Fruit fly (Drosophila melanogaster): ENCODE results near the gene CG7208.

CG7208 gene

DNA sequence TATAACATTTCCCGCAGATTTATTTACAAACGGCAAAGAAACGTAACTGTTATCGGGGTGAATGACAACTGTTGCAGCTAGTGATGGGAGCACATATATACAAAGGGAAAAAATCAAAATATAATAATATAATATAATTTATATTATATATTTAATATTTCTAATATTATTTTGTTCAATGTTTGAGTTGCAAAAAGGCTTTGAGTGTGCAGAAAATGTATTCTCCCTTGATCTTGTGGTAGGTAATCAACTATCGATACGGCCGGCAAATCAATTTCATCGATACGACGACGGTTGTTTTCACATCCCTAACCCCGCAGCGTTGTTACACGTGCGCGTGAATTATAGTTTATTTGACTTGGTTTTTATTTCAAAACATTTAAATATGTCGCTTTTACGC, 37.9 kb upstream of the CG7208 start, which contains the start of the genes mTerf5 and Non3 (continued):
- TF ChIP-seq B-H1 (GFP tag; IDR thresholded peaks at IDR 0.05) (no peak), CG18262 (tag; optimal IDR thresholded peaks at IDR 0.05) (peak; percentile 63), CG13424 (tag; optimal IDR thresholded peaks at IDR 0.05) (peak; percentile 75), insv (GFP tag; optimal IDR thresholded peaks at IDR 0.05) (peak in 1 of 2 experiments; percentile 26), CG30020 (tag; optimal IDR thresholded peaks at IDR 0.05) (peak; percentile 57), NC2α (GFP tag; optimal IDR thresholded peaks at IDR 0.05) (no peak), sna (GFP tag; IDR thresholded peaks at IDR 0.05; ENCODE audit: partially characterized antibody) (peak; percentile 93), CG4424 (GFP tag; optimal IDR thresholded peaks at IDR 0.05) (peak; percentile 43), gro (GFP tag; optimal IDR thresholded peaks at IDR 0.05) (no peak), dpn (GFP tag; optimal IDR thresholded peaks at IDR 0.05) (peak; percentile 2 to 73), CG16863 (GFP tag; optimal IDR thresholded peaks at IDR 0.05) (peak; percentile 44), fd96Cb (tag; optimal IDR thresholded peaks at IDR 0.05) (peak; percentile 40), CG2202 (tag; optimal IDR thresholded peaks at IDR 0.05) (peak; percentile 31), CG11456 (GFP tag; IDR thresholded peaks at IDR 0.05) (peak; percentile 38; the same call in 1 of the 3 replicates), usp (GFP tag; optimal IDR thresholded peaks at IDR 0.05) (no peak), Hand (GFP tag; optimal IDR thresholded peaks at IDR 0.05) (no peak), CG2712 (tag; optimal IDR thresholded peaks at IDR 0.05) (peak; percentile 80), eve (GFP tag; optimal IDR thresholded peaks at IDR 0.05) (no peak), CG11247 (GFP tag; IDR thresholded peaks at IDR 0.05) (no peak), p53 (GFP tag; optimal IDR thresholded peaks at IDR 0.05) (no peak), lilli (GFP tag; optimal IDR thresholded peaks at IDR 0.05) (peak; percentile 61), Dip3 (GFP tag; optimal IDR thresholded peaks at IDR 0.05) (peak; percentile 8), tna (GFP tag; IDR thresholded peaks at IDR 0.05; ENCODE audit: partially characterized antibody) (peak; percentile 52; the same call in 1 of the 2 replicates), Ssrp (tag; optimal IDR thresholded peaks at IDR 0.05) (peak; percentile 33), CG6854 (GFP tag; optimal IDR thresholded peaks at IDR 0.05) (no peak), Nf-YC (tag; optimal IDR thresholded peaks at IDR 0.05) (peak; percentile 65), Myb (GFP tag; optimal IDR thresholded peaks at IDR 0.05) (peak; percentile 18), CG9817 (tag; optimal IDR thresholded peaks at IDR 0.05) (peak; percentile 68), D19A (tag; optimal IDR thresholded peaks at IDR 0.05) (peak; percentile 43), CG10366 (GFP tag; IDR thresholded peaks at IDR 0.05) (peak; percentile 27; the same call in 1 of the 2 replicates), al (GFP tag; IDR thresholded peaks at IDR 0.05) (0 out of 2 replicates have a peak, but pooled peaks have one; percentile 22), esg (GFP tag; conservative IDR thresholded peaks at IDR 0.05) (peak; percentile 55), klu (GFP tag; IDR thresholded peaks at IDR 0.05) (no peak), abd-A (tag; optimal IDR thresholded peaks at IDR 0.05) (no peak), CG2116 (GFP tag; optimal IDR thresholded peaks at IDR 0.05) (peak; percentile 88), Antp (GFP tag; optimal IDR thresholded peaks at IDR 0.05) (no peak), dimm (GFP tag; IDR thresholded peaks at IDR 0.05) (no peak), ro (GFP tag; IDR thresholded peaks at IDR 0.05) (no peak), CG17829 (tag; optimal IDR thresholded peaks at IDR 0.05) (peak; percentile 76), Ptx1 (GFP tag; IDR thresholded peaks at IDR 0.05) (peak; percentile 59), ems (GFP tag; optimal IDR thresholded peaks at IDR 0.05) (no peak), CG3838 (GFP tag; optimal IDR thresholded peaks at IDR 0.05) (no peak), CG3995 (GFP tag; optimal IDR thresholded peaks at IDR 0.05) (no peak), sens (GFP tag) (peak; percentile 83), zen (tag; optimal IDR thresholded peaks at IDR 0.05) (peak; percentile 67), CG31224 (GFP tag; IDR thresholded peaks at IDR 0.05) (no peak), CG1603 (tag; optimal IDR thresholded peaks at IDR 0.05) (no peak), CG33213 (GFP tag; optimal IDR thresholded peaks at IDR 0.05) (no peak), CG18476 (GFP tag; optimal IDR thresholded peaks at IDR 0.05) (peak; percentile 10), Trl (optimal IDR thresholded peaks at IDR 0.05) (no peak), Trl (GFP tag; optimal IDR thresholded peaks at IDR 0.05) (no peak), pnt (GFP tag; optimal IDR thresholded peaks at IDR 0.05) (no peak), otp (GFP tag; IDR thresholded peaks at IDR 0.05) (no peak)
